Worm (Caenorhabditis elegans) whole organism, L4 larva: ENCODE data around the gene nuo-1.

Experiments used
- D1046.2 ChIP-seq: fragments of 200-800 bp; sonication (Bioruptor generic); IDR thresholded peaks from 2 replicates; pipeline ENCODE4 v1.3.6; 2022; ENCODE audit warnings: missing genetic modification characterization, missing compliant biosample characterization
- F10B5.3 ChIP-seq: sonication (generic microtip); optimal IDR thresholded peaks from 2 replicates; lab custom pipeline; 2016; ENCODE audit warnings: mild to moderate bottlenecking, missing genetic modification characterization, missing compliant biosample characterization
- T20F7.1 ChIP-seq: fragments of 200-800 bp; sonication (Bioruptor generic); optimal IDR thresholded peaks from 2 replicates; lab custom pipeline; 2018; ENCODE audit warnings: mild to moderate bottlenecking, missing genetic modification characterization, missing compliant biosample characterization
- Y5F2A.4 ChIP-seq: fragments of 200-800 bp; sonication (Bioruptor generic); optimal IDR thresholded peaks from 2 replicates; lab custom pipeline; 2018; ENCODE audit warnings: mild to moderate bottlenecking, missing genetic modification characterization, missing compliant biosample characterization
- ZK337.2 ChIP-seq: fragments of 200-800 bp; sonication (Bioruptor generic); IDR thresholded peaks from 2 replicates; pipeline ENCODE4 v1.3.6; 2022; ENCODE audit warnings: missing genetic modification reagents, missing genetic modification characterization, missing compliant biosample characterization
- ama-1 ChIP-seq: fragments of 150-350 bp; optimal IDR thresholded peaks from 2 replicates; lab custom pipeline; 2014; ENCODE audit warnings: inconsistent platforms, mixed read lengths
- arid-1 ChIP-seq: fragments of 200-800 bp; sonication (Bioruptor generic); conservative IDR thresholded peaks from 2 replicates; pipeline ENCODE4 v1.3.6; 2022; ENCODE audit warnings: missing genetic modification reagents, missing genetic modification characterization, missing compliant biosample characterization
- attf-4 ChIP-seq: sonication (generic microtip); optimal IDR thresholded peaks from 3 replicates; lab custom pipeline; 2017; ENCODE audit warnings: missing biosample characterization, missing genetic modification characterization
- ceh-20 ChIP-seq: fragments of 200-800 bp; sonication (Bioruptor generic); IDR thresholded peaks from 2 replicates; pipeline ENCODE4 v1.3.6; 2022; ENCODE audit warnings: missing genetic modification reagents, missing genetic modification characterization, missing compliant biosample characterization
- ceh-28 ChIP-seq: fragments of 150-350 bp; optimal IDR thresholded peaks from 2 replicates; lab custom pipeline; 2014; ENCODE audit warnings: missing biosample characterization, missing genetic modification reagents, missing genetic modification characterization
- ceh-32 ChIP-seq: sonication (generic microtip); optimal IDR thresholded peaks from 2 replicates; lab custom pipeline; 2016; ENCODE audit warnings: mild to moderate bottlenecking, missing genetic modification characterization, missing compliant biosample characterization; ENCODE audit not compliant: poor library complexity
- ceh-44 ChIP-seq: fragments of 200-800 bp; sonication (Bioruptor generic); IDR thresholded peaks from 2 replicates; pipeline ENCODE4 v1.3.6; 2022; ENCODE audit warnings: missing genetic modification reagents, missing genetic modification characterization, missing compliant biosample characterization
- ceh-82 ChIP-seq: sonication (generic microtip); optimal IDR thresholded peaks from 2 replicates; lab custom pipeline; 2017; ENCODE audit warnings: missing biosample characterization, missing genetic modification characterization
- ces-1 ChIP-seq: fragments of 150-350 bp; sonication (generic microtip); optimal IDR thresholded peaks from 4 replicates; lab custom pipeline; 2014; ENCODE audit warnings: missing biosample characterization, missing genetic modification reagents, missing genetic modification characterization
- daf-12 ChIP-seq: fragments of 150-350 bp; optimal IDR thresholded peaks from 2 replicates; lab custom pipeline; 2014; ENCODE audit warnings: missing biosample characterization, missing genetic modification reagents, missing genetic modification characterization
- dmd-6 ChIP-seq: fragments of 200-800 bp; sonication (Bioruptor generic); IDR thresholded peaks from 2 replicates; pipeline ENCODE4 v1.3.6; 2022; ENCODE audit warnings: missing genetic modification reagents, missing genetic modification characterization, missing compliant biosample characterization
- dmd-9 ChIP-seq: fragments of 200-800 bp; sonication (Bioruptor generic); IDR thresholded peaks from 2 replicates; pipeline ENCODE4 v1.3.6; 2022; ENCODE audit warnings: missing genetic modification reagents, missing genetic modification characterization, missing compliant biosample characterization
- dpl-1 ChIP-seq: fragments of 150-350 bp; optimal IDR thresholded peaks from 2 replicates; lab custom pipeline; 2014; ENCODE audit warnings: missing biosample characterization, missing genetic modification reagents, missing genetic modification characterization
- duxl-1 ChIP-seq: sonication (generic microtip); optimal IDR thresholded peaks from 2 replicates; lab custom pipeline; 2016; ENCODE audit warnings: mild to moderate bottlenecking, missing genetic modification characterization, moderate library complexity, missing compliant biosample characterization; ENCODE audit not compliant: poor library complexity
- egl-27 ChIP-seq: sonication (generic microtip); optimal IDR thresholded peaks from 3 replicates; lab custom pipeline; 2017; ENCODE audit warnings: missing biosample characterization, missing genetic modification reagents, missing genetic modification characterization
- fkh-10 ChIP-seq: fragments of 150-350 bp; optimal IDR thresholded peaks from 2 replicates; lab custom pipeline; 2014; ENCODE audit warnings: missing biosample characterization, missing genetic modification reagents, missing genetic modification characterization
- hlh-11 ChIP-seq: fragments of 200-800 bp; sonication (Bioruptor generic); optimal IDR thresholded peaks from 2 replicates; lab custom pipeline; 2018; ENCODE audit warnings: mild to moderate bottlenecking, missing genetic modification characterization, missing compliant biosample characterization
- hlh-30 ChIP-seq: sonication (generic microtip); optimal IDR thresholded peaks from 2 replicates; lab custom pipeline; 2017; ENCODE audit warnings: antibody characterized with exemption, mild to moderate bottlenecking, missing genetic modification characterization, missing compliant biosample characterization; ENCODE audit not compliant: insufficient read depth
- lim-7 ChIP-seq: fragments of 200-800 bp; sonication (Bioruptor generic); IDR thresholded peaks from 2 replicates; pipeline ENCODE4 v1.3.6; 2022; ENCODE audit warnings: missing genetic modification characterization, missing compliant biosample characterization
- lin-1 ChIP-seq: fragments of 200-800 bp; sonication (Bioruptor generic); IDR thresholded peaks from 2 replicates; pipeline ENCODE4 v1.3.6; 2022; ENCODE audit warnings: missing genetic modification reagents, missing genetic modification characterization, missing compliant biosample characterization
- lin-15B ChIP-seq: fragments of 150-350 bp; sonication (generic microtip); optimal IDR thresholded peaks from 3 replicates; lab custom pipeline; 2014; ENCODE audit warnings: missing biosample characterization, missing genetic modification characterization
- lin-38 ChIP-seq: fragments of 200-800 bp; sonication (Bioruptor generic); IDR thresholded peaks from 2 replicates; pipeline ENCODE4 v1.3.6; 2022; ENCODE audit warnings: missing genetic modification reagents, missing genetic modification characterization, missing compliant biosample characterization
- lin-39 ChIP-seq: fragments of 150-350 bp; optimal IDR thresholded peaks from 2 replicates; lab custom pipeline; 2014; ENCODE audit warnings: missing biosample characterization, missing genetic modification reagents, missing genetic modification characterization
- lsy-2 ChIP-seq, 2 experiments: fragments of 150-350 bp in 1 of 2; sonication (generic microtip) in 1 of 2; optimal IDR thresholded peaks; 2 replicates each; lab custom pipeline; 2014 to 2017; ENCODE audit warnings: missing biosample characterization in 2 of 2, missing genetic modification characterization in 2 of 2
- madf-5 ChIP-seq, 2 experiments: fragments of 200-800 bp; sonication (Bioruptor generic); IDR thresholded peaks; 2 replicates each; pipeline ENCODE4 v1.3.6; 2022; ENCODE audit warnings: missing compliant biosample characterization in 2 of 2, missing genetic modification characterization in 2 of 2
- mxl-3 ChIP-seq: fragments of 200-800 bp; sonication (Bioruptor generic); optimal IDR thresholded peaks from 2 replicates; lab custom pipeline; 2018; ENCODE audit warnings: mild to moderate bottlenecking, missing genetic modification characterization, missing compliant biosample characterization
- nhr-10 ChIP-seq: fragments of 150-350 bp; optimal IDR thresholded peaks from 2 replicates; lab custom pipeline; 2014; ENCODE audit warnings: missing biosample characterization, missing genetic modification characterization
- nhr-11 ChIP-seq: fragments of 150-350 bp; optimal IDR thresholded peaks from 2 replicates; lab custom pipeline; 2014; ENCODE audit warnings: missing biosample characterization, missing genetic modification characterization
- nhr-111 ChIP-seq: fragments of 200-800 bp; sonication (Bioruptor generic); optimal IDR thresholded peaks from 2 replicates; lab custom pipeline; 2018; ENCODE audit warnings: mild to moderate bottlenecking, missing genetic modification characterization, missing compliant biosample characterization
- nhr-237 ChIP-seq: sonication (generic microtip); optimal IDR thresholded peaks from 2 replicates; lab custom pipeline; 2017; ENCODE audit warnings: missing biosample characterization, missing genetic modification characterization
- nhr-41 ChIP-seq: fragments of 200-800 bp; sonication (Bioruptor generic); IDR thresholded peaks from 2 replicates; pipeline ENCODE4 v1.3.6; 2022; ENCODE audit warnings: missing genetic modification reagents, missing genetic modification characterization, missing compliant biosample characterization
- nhr-48 ChIP-seq: sonication (generic microtip); optimal IDR thresholded peaks from 2 replicates; lab custom pipeline; 2016; ENCODE audit warnings: mild to moderate bottlenecking, missing genetic modification characterization, missing compliant biosample characterization
- nhr-6 ChIP-seq: fragments of 150-350 bp; optimal IDR thresholded peaks from 2 replicates; lab custom pipeline; 2014; ENCODE audit warnings: missing biosample characterization, missing genetic modification characterization
- nhr-76 ChIP-seq: fragments of 150-350 bp; optimal IDR thresholded peaks from 2 replicates; lab custom pipeline; 2014; ENCODE audit warnings: missing biosample characterization, missing genetic modification characterization
- nhr-77 ChIP-seq: fragments of 150-350 bp; optimal IDR thresholded peaks from 2 replicates; lab custom pipeline; 2014; ENCODE audit warnings: missing biosample characterization, missing genetic modification characterization
- rbr-2 ChIP-seq: sonication (generic microtip); optimal IDR thresholded peaks from 2 replicates; lab custom pipeline; 2016; ENCODE audit warnings: missing genotype, missing genetic modification characterization, missing compliant biosample characterization
- skn-1 ChIP-seq: fragments of 150-350 bp; optimal IDR thresholded peaks from 2 replicates; lab custom pipeline; 2014; ENCODE audit warnings: missing biosample characterization, missing genetic modification characterization
- snpc-1.2 ChIP-seq: fragments of 200-800 bp; sonication (Bioruptor generic); IDR thresholded peaks from 2 replicates; pipeline ENCODE4 v1.3.6; 2022; ENCODE audit warnings: missing genetic modification reagents, missing genetic modification characterization, missing compliant biosample characterization
- snpc-4 ChIP-seq: fragments of 150-350 bp; optimal IDR thresholded peaks from 2 replicates; lab custom pipeline; 2014; ENCODE audit warnings: missing biosample characterization, missing genetic modification characterization
- spr-3 ChIP-seq: fragments of 200-800 bp; sonication (Bioruptor generic); optimal IDR thresholded peaks from 2 replicates; lab custom pipeline; 2018; ENCODE audit warnings: mild to moderate bottlenecking, missing genetic modification characterization, missing compliant biosample characterization
- unc-62 ChIP-seq, 3 experiments: fragments of 150-350 bp in 1 of 3; sonication (generic microtip); optimal IDR thresholded peaks in 2 of 3; peaks in 1 of 3; 1 replicate in 1 of 3; 2 replicates in 2 of 3; lab custom pipeline; 2014 to 2017; ENCODE audit warnings: missing biosample characterization in 3 of 3, missing genetic modification characterization in 3 of 3, missing genetic modification reagents in 3 of 3, missing genotype in 1 of 3
- vab-7 ChIP-seq: fragments of 200-800 bp; sonication (Bioruptor generic); IDR thresholded peaks from 2 replicates; pipeline ENCODE4 v1.3.6; 2022; ENCODE audit warnings: missing genetic modification reagents, missing genetic modification characterization, missing compliant biosample characterization
- zfp-2 ChIP-seq: sonication (generic microtip); optimal IDR thresholded peaks from 2 replicates; lab custom pipeline; 2016; ENCODE audit warnings: mild to moderate bottlenecking, missing genetic modification characterization, missing compliant biosample characterization
- zfp-3 ChIP-seq: fragments of 200-800 bp; sonication (Bioruptor generic); conservative IDR thresholded peaks from 2 replicates; pipeline ENCODE4 v1.3.6; 2022; ENCODE audit warnings: missing genetic modification reagents, missing genetic modification characterization, missing compliant biosample characterization

Gene nuo-1

DNA sequence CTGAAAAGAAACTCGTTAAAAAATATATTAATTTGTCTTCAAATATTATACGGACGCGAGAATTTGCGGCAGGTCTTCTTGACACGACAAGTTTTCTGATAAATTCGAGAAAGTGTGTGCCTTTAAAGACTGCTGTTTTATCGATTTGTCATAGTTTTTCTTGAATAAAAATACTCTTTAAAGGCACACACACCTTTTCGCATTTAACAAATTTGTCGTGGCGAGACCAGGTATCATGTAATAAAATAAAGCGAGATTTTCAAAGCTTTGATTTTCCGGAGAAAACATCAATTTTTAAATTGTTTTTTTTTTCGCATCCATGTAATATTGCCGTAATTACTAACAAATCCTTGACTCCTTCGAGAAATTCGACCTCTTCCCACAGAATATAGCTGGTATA is 3.5 kb downstream of the nuo-1 start:
- TF ChIP-seq nhr-48 (tag; lab: Kevin White, UChicago), result no peak
- peak in 1 of 2 experiments; percentile 95 for TF ChIP-seq unc-62 (GFP tag; optimal IDR thresholded peaks at IDR 0.05 in 1 of 2; lab: Kevin White, UChicago)
- no peak for TF ChIP-seq unc-62 (tag; optimal IDR thresholded peaks at IDR 0.05; lab: Kevin White, UChicago)
- no peak for TF ChIP-seq Y5F2A.4 (GFP tag; lab: Kevin White, UChicago)
- no peak for TF ChIP-seq zfp-2 (tag; lab: Kevin White, UChicago)
- TF ChIP-seq nhr-6 (tag; lab: Kevin White, UChicago), result no peak
- no peak for TF ChIP-seq attf-4
- no peak for TF ChIP-seq zfp-3 (GFP tag; lab: Robert Waterston, UW)
- no peak for TF ChIP-seq snpc-4 (tag; lab: Kevin White, UChicago)

DNA sequence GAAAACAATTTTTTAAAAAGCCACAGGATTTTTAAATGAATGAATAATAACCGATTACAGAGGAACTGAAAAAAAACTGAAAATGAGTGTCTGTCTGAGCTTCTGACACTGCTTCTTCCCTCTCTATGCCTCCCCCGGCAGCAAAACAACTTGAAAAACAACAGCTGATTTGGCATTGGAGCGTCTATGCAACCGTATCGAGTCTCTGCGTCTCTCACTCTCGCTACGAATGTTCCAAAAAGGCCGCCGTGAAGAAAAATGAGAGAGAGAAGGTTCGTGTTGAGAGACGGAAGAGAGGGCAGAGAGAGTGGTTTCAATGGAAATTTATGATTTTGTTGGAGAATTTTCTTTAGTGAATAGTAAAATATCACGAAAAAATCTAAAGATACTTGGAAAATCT is 5.4 kb downstream of the nuo-1 start:
- TF ChIP-seq lin-38 (GFP tag; lab: Robert Waterston, UW) (peak; percentile 83), F10B5.3 (no peak), rbr-2 (tag; lab: Kevin White, UChicago) (peak; percentile 56), hlh-30 (peak; percentile 81), ceh-28 (tag; lab: Kevin White, UChicago) (no peak), snpc-1.2 (no peak), hlh-11 (tag; lab: Kevin White, UChicago) (peak; percentile 98), ceh-44 (GFP tag; lab: Robert Waterston, UW) (no peak), nhr-111 (GFP tag; lab: Kevin White, UChicago) (no peak), nhr-11 (tag; lab: Kevin White, UChicago) (peak; percentile 32), duxl-1 (no peak), dmd-9 (no peak), ceh-82 (no peak), mxl-3 (GFP tag; lab: Kevin White, UChicago) (peak; percentile 52), snpc-4 (tag; lab: Kevin White, UChicago) (no peak), fkh-10 (GFP tag; lab: Kevin White, UChicago) (peak; percentile 29), lim-7 (GFP tag; lab: Robert Waterston, UW) (no peak), egl-27 (tag; lab: Kevin White, UChicago) (no peak), nhr-41 (GFP tag; lab: Robert Waterston, UW) (no peak), arid-1 (GFP tag; lab: Robert Waterston, UW) (no peak), vab-7 (GFP tag; lab: Robert Waterston, UW) (no peak), ceh-32 (tag; lab: Kevin White, UChicago) (no peak), lin-39 (tag; lab: Kevin White, UChicago) (no peak), nhr-48 (tag; lab: Kevin White, UChicago) (no peak), skn-1 (tag; lab: Kevin White, UChicago) (no peak), ceh-20 (no peak), ZK337.2 (GFP tag; lab: Robert Waterston, UW) (no peak), nhr-6 (tag; lab: Kevin White, UChicago) (peak; percentile 76), nhr-77 (peak; percentile 72), D1046.2 (GFP tag; lab: Robert Waterston, UW) (no peak), ama-1 (no peak), nhr-10 (tag; lab: Kevin White, UChicago) (no peak), unc-62 (GFP tag; optimal IDR thresholded peaks at IDR 0.05 in 1 of 2; lab: Kevin White, UChicago) (peak in 1 of 2 experiments; percentile 75), unc-62 (tag; optimal IDR thresholded peaks at IDR 0.05; lab: Kevin White, UChicago) (no peak), nhr-76 (tag; lab: Kevin White, UChicago) (no peak), nhr-237 (no peak), lin-1 (GFP tag; lab: Robert Waterston, UW) (no peak), T20F7.1 (GFP tag; lab: Kevin White, UChicago) (no peak), lin-15B (tag; lab: Kevin White, UChicago) (no peak), madf-5 (GFP tag; IDR thresholded peaks at IDR 0.05; lab: Robert Waterston, UW) (no peak), dpl-1 (GFP tag; lab: Kevin White, UChicago) (peak; percentile 73), daf-12 (no peak), ces-1 (GFP tag; lab: Kevin White, UChicago) (no peak), lsy-2 (tag; optimal IDR thresholded peaks at IDR 0.05; lab: Kevin White, UChicago) (peak in 1 of 2 experiments; percentile 85), spr-3 (GFP tag; lab: Kevin White, UChicago) (no peak), dmd-6 (peak; percentile 49; the same call in 1 of the 2 replicates)
